Fruit fly (Drosophila melanogaster) whole organism, embryonic: ENCODE measurements around the gene CG10477.

Experiments
- CG11085 ChIP-seq: fragments of 200-800 bp; sonication (Bioruptor generic); IDR thresholded peaks from 2 replicates; pipeline ENCODE4 v1.3.6; 2022; ENCODE audit warnings: missing biosample characterization, missing genetic modification characterization
- CG11560 ChIP-seq: fragments of 200-800 bp; sonication (Bioruptor generic); IDR thresholded peaks from 3 replicates; pipeline ENCODE4 v1.3.6; 2022; ENCODE audit warnings: missing biosample characterization, missing genetic modification characterization
- CG14965 ChIP-seq: fragments of 200-800 bp; sonication (Bioruptor generic); optimal IDR thresholded peaks from 2 replicates; lab custom pipeline; 2016; ENCODE audit warnings: missing biosample characterization, missing genetic modification characterization, borderline replicate concordance
- CG15601 ChIP-seq: fragments of 200-800 bp; sonication (Bioruptor generic); optimal IDR thresholded peaks from 3 replicates; lab custom pipeline; 2019; ENCODE audit warnings: missing biosample characterization, mild to moderate bottlenecking, missing genetic modification characterization, moderate library complexity
- CG15696 ChIP-seq: fragments of 200-800 bp; sonication (Bioruptor generic); optimal IDR thresholded peaks from 2 replicates; lab custom pipeline; 2019; ENCODE audit warnings: missing biosample characterization, mild to moderate bottlenecking, missing genetic modification characterization, moderate library complexity
- CG1603 ChIP-seq: fragments of 200-800 bp; sonication (Bioruptor generic); optimal IDR thresholded peaks from 2 replicates; lab custom pipeline; 2019; ENCODE audit warnings: missing biosample characterization, mild to moderate bottlenecking, missing genetic modification characterization, moderate library complexity
- CG2199 ChIP-seq: fragments of 200-800 bp; sonication (Bioruptor generic); IDR thresholded peaks from 3 replicates; pipeline ENCODE4 v1.3.6; 2022; ENCODE audit warnings: missing biosample characterization, missing genetic modification characterization
- CG2202 ChIP-seq: fragments of 200-800 bp; sonication (Bioruptor generic); optimal IDR thresholded peaks from 2 replicates; lab custom pipeline; 2018; ENCODE audit warnings: missing biosample characterization, mild to moderate bottlenecking, missing genetic modification characterization
- CG3281 ChIP-seq: fragments of 200-800 bp; sonication (Bioruptor generic); optimal IDR thresholded peaks from 3 replicates; lab custom pipeline; 2017; ENCODE audit warnings: missing biosample characterization, mild to moderate bottlenecking, missing genetic modification characterization
- CG4730 ChIP-seq: fragments of 200-800 bp; sonication (Bioruptor generic); IDR thresholded peaks from 2 replicates; pipeline ENCODE4 v1.3.6; 2022; ENCODE audit warnings: missing biosample characterization, missing genetic modification characterization
- CG7357 ChIP-seq: fragments of 200-800 bp; sonication (Bioruptor generic); IDR thresholded peaks from 3 replicates; pipeline ENCODE4 v1.3.6; 2022; ENCODE audit warnings: missing biosample characterization, missing genetic modification characterization
- CG7987 ChIP-seq: fragments of 200-800 bp; sonication (Bioruptor generic); optimal IDR thresholded peaks from 2 replicates; lab custom pipeline; 2018; ENCODE audit warnings: missing biosample characterization, mild to moderate bottlenecking, missing genetic modification characterization, moderate library complexity
- CG8290 ChIP-seq, 3 experiments: fragments of 200-800 bp; sonication (Bioruptor generic); optimal IDR thresholded peaks; 2 replicates each; lab custom pipeline; 2016 to 2019; ENCODE audit warnings: missing biosample characterization in 3 of 3, missing genetic modification characterization in 3 of 3, mild to moderate bottlenecking in 2 of 3, moderate library complexity in 1 of 3
- CG8359 ChIP-seq: fragments of 200-800 bp; sonication (Bioruptor generic); optimal IDR thresholded peaks from 2 replicates; lab custom pipeline; 2017; ENCODE audit warnings: missing biosample characterization, mild to moderate bottlenecking, missing genetic modification characterization, borderline replicate concordance
- Dad ChIP-seq: fragments of 200-800 bp; sonication (Bioruptor generic); optimal IDR thresholded peaks from 3 replicates; lab custom pipeline; 2016; ENCODE audit warnings: missing biosample characterization, missing genetic modification characterization
- Dfd ChIP-seq, 2 experiments: fragments of >200 bp; optimal IDR thresholded peaks; 2 replicates each; lab custom pipeline; 2017; ENCODE audit warnings: missing biosample characterization in 2 of 2, missing genetic modification characterization in 2 of 2
- Hmr ChIP-seq: fragments of 200-800 bp; sonication (Bioruptor generic); optimal IDR thresholded peaks from 3 replicates; lab custom pipeline; 2017; ENCODE audit warnings: mild to moderate bottlenecking, missing biosample characterization, missing genetic modification reagents, missing genetic modification characterization
- Med ChIP-seq: fragments of 200-800 bp; sonication (Bioruptor generic); peaks from one replicate; lab custom pipeline; 2016; ENCODE audit warnings: missing biosample characterization, missing genetic modification characterization, mild to moderate bottlenecking, inconsistent platforms, moderate library complexity
- Myb ChIP-seq: fragments of 200-800 bp; sonication (Bioruptor generic); optimal IDR thresholded peaks from 2 replicates; lab custom pipeline; 2016; ENCODE audit warnings: missing biosample characterization, missing genetic modification characterization
- Nf-YA ChIP-seq: fragments of 200-800 bp; sonication (Bioruptor generic); IDR thresholded peaks from 2 replicates; pipeline ENCODE4 v1.3.6; 2022; ENCODE audit warnings: missing biosample characterization, missing genetic modification characterization
- ac ChIP-seq: fragments of 200-800 bp; sonication (Bioruptor generic); optimal IDR thresholded peaks from 3 replicates; lab custom pipeline; 2017; ENCODE audit warnings: missing biosample characterization, mild to moderate bottlenecking, missing genetic modification characterization
- amos ChIP-seq: fragments of 200-800 bp; sonication (Bioruptor generic); IDR thresholded peaks from 2 replicates; pipeline ENCODE4 v1.3.6; 2022; ENCODE audit warnings: missing biosample characterization, missing genetic modification characterization; ENCODE audit not compliant: partially characterized antibody
- cg ChIP-seq: fragments of 200-800 bp; sonication (Bioruptor generic); optimal IDR thresholded peaks from 3 replicates; lab custom pipeline; 2019; ENCODE audit warnings: missing biosample characterization, mild to moderate bottlenecking, missing genetic modification characterization, moderate library complexity
- corto ChIP-seq: fragments of 200-800 bp; sonication (Bioruptor generic); optimal IDR thresholded peaks from 2 replicates; lab custom pipeline; 2016; ENCODE audit warnings: missing biosample characterization, mild to moderate bottlenecking, missing genetic modification characterization, moderate library complexity
- crc ChIP-seq: fragments of 200-800 bp; sonication (Bioruptor generic); optimal IDR thresholded peaks from 2 replicates; lab custom pipeline; 2016; ENCODE audit warnings: missing biosample characterization, missing genetic modification characterization
- dmrt99B ChIP-seq: fragments of 200-800 bp; sonication (Bioruptor generic); optimal IDR thresholded peaks from 2 replicates; lab custom pipeline; 2018; ENCODE audit warnings: missing biosample characterization, mild to moderate bottlenecking, missing genetic modification characterization, moderate library complexity
- dpn ChIP-seq, 2 experiments: fragments of 200-800 bp; sonication (Bioruptor generic); optimal IDR thresholded peaks; 3 replicates each; lab custom pipeline; 2016; ENCODE audit warnings: missing biosample characterization in 2 of 2, missing genetic modification characterization in 2 of 2
- emc ChIP-seq: fragments of 200-800 bp; sonication (Bioruptor generic); optimal IDR thresholded peaks from 2 replicates; lab custom pipeline; 2016; ENCODE audit warnings: missing biosample characterization, missing genetic modification characterization
- eyg ChIP-seq: fragments of 200-800 bp; sonication (Bioruptor generic); optimal IDR thresholded peaks from 3 replicates; lab custom pipeline; 2016; ENCODE audit warnings: missing biosample characterization, missing genetic modification characterization
- ftz-f1 ChIP-seq: fragments of 200-800 bp; sonication (Bioruptor generic); optimal IDR thresholded peaks from 2 replicates; lab custom pipeline; 2016; ENCODE audit warnings: missing biosample characterization, missing genetic modification characterization
- gem ChIP-seq: fragments of 200-800 bp; sonication (Bioruptor generic); optimal IDR thresholded peaks from 2 replicates; lab custom pipeline; 2019; ENCODE audit warnings: missing biosample characterization, mild to moderate bottlenecking, missing genetic modification characterization, moderate library complexity
- grau ChIP-seq: fragments of 200-800 bp; optimal IDR thresholded peaks from 3 replicates; lab custom pipeline; 2019; ENCODE audit warnings: missing biosample characterization, mild to moderate bottlenecking, missing genetic modification characterization, moderate library complexity
- hbn ChIP-seq: fragments of 200-800 bp; sonication (Bioruptor generic); IDR thresholded peaks from 2 replicates; pipeline ENCODE4 v1.3.6; 2022; ENCODE audit warnings: missing biosample characterization, missing genetic modification characterization; ENCODE audit not compliant: partially characterized antibody
- jigr1 ChIP-seq: fragments of 200-800 bp; sonication (Bioruptor generic); IDR thresholded peaks from 3 replicates; pipeline ENCODE4 v1.3.6; 2022; ENCODE audit warnings: missing biosample characterization, missing genetic modification characterization
- lola ChIP-seq, 3 experiments: fragments of >200 bp in 2 of 3; fragments of 200-800 bp in 1 of 3; sonication (Bioruptor generic) in 1 of 3; optimal IDR thresholded peaks; 2 replicates each; lab custom pipeline; 2017 to 2019; ENCODE audit warnings: missing biosample characterization in 3 of 3, missing genetic modification characterization in 3 of 3, mild to moderate bottlenecking in 1 of 3, moderate library complexity in 1 of 3
- psq ChIP-seq: fragments of 200-800 bp; sonication (Bioruptor generic); optimal IDR thresholded peaks from 2 replicates; lab custom pipeline; 2017; ENCODE audit warnings: missing biosample characterization, missing genetic modification characterization
- pzg ChIP-seq: fragments of 200-800 bp; sonication (Bioruptor generic); optimal IDR thresholded peaks from 3 replicates; lab custom pipeline; 2018; ENCODE audit warnings: missing biosample characterization, mild to moderate bottlenecking, missing genetic modification characterization, moderate library complexity
- sens ChIP-seq: fragments of 200-800 bp; sonication (Bioruptor generic); peaks from one replicate; lab custom pipeline; 2016; ENCODE audit warnings: missing biosample characterization, missing genetic modification characterization
- stwl ChIP-seq: fragments of 200-800 bp; sonication (Bioruptor generic); optimal IDR thresholded peaks from 3 replicates; lab custom pipeline; 2018; ENCODE audit warnings: missing biosample characterization, mild to moderate bottlenecking, missing genetic modification characterization, moderate library complexity
- tll ChIP-seq, 2 experiments: fragments of 200-800 bp in 1 of 2; fragments of >200 bp in 1 of 2; sonication (Bioruptor generic) in 1 of 2; optimal IDR thresholded peaks; 2 replicates each; lab custom pipeline; 2017 to 2019; ENCODE audit warnings: missing biosample characterization in 2 of 2, missing genetic modification characterization in 2 of 2, mild to moderate bottlenecking in 1 of 2, moderate library complexity in 1 of 2
- twi ChIP-seq: fragments of 200-800 bp; optimal IDR thresholded peaks from 2 replicates; lab custom pipeline; 2019; ENCODE audit warnings: missing biosample characterization, mild to moderate bottlenecking, missing genetic modification characterization, moderate library complexity
- vfl ChIP-seq: fragments of 200-800 bp; sonication (Bioruptor generic); optimal IDR thresholded peaks from 2 replicates; lab custom pipeline; 2016; ENCODE audit warnings: missing biosample characterization, missing genetic modification characterization
- z ChIP-seq: fragments of 200-800 bp; sonication (Bioruptor generic); IDR thresholded peaks from 3 replicates; pipeline ENCODE4 v1.3.6; 2022; ENCODE audit warnings: missing biosample characterization, missing genetic modification characterization
- zen ChIP-seq: fragments of 200-800 bp; sonication (Bioruptor generic); optimal IDR thresholded peaks from 3 replicates; lab custom pipeline; 2018; ENCODE audit warnings: missing biosample characterization, mild to moderate bottlenecking, missing genetic modification characterization, moderate library complexity
- zen2 ChIP-seq: fragments of 200-800 bp; sonication (Bioruptor generic); IDR thresholded peaks from 3 replicates; pipeline ENCODE4 v1.3.6; 2022; ENCODE audit warnings: missing biosample characterization, missing genetic modification characterization; ENCODE audit not compliant: partially characterized antibody
- zfh1 ChIP-seq: fragments of 200-800 bp; sonication (Bioruptor generic); IDR thresholded peaks from 3 replicates; pipeline ENCODE4 v1.3.6; 2022; ENCODE audit warnings: missing biosample characterization, missing genetic modification characterization

Gene CG10477

dm6 chr3L:5993701-5994499 lies 40.5 kb downstream of the CG10477 start (continued):
- peak in 1 of 3 experiments; percentile 69 for TF ChIP-seq lola (GFP tag; optimal IDR thresholded peaks at IDR 0.05; lab: Kevin White, UChicago)
- TF ChIP-seq, all 482 proteins: peak for 72

- no peak for TF ChIP-seq Myb
- peak; percentile 17 for TF ChIP-seq CG15696
- TF ChIP-seq CG2199 (GFP tag; lab: Robert Waterston, UW) = peak; percentile 28; the same call in 1 of the 3 replicates
- TF ChIP-seq twi = peak; percentile 59
- TF ChIP-seq CG7357 = 0 out of 3 replicates have a peak, but pooled peaks have one; percentile 39
- no peak for TF ChIP-seq emc (GFP tag; lab: Kevin White, UChicago)
- no peak for TF ChIP-seq zen
- TF ChIP-seq Med (GFP tag; lab: Kevin White, UChicago) = peak; percentile 60
- TF ChIP-seq vfl (GFP tag; lab: Kevin White, UChicago) = no peak
- peak; percentile 10; the same call in 1 of the 3 replicates for TF ChIP-seq z (GFP tag; lab: Robert Waterston, UW)
- peak; percentile 23 for TF ChIP-seq cg
- TF ChIP-seq zen2 (GFP tag; lab: Robert Waterston, UW) = no peak
- TF ChIP-seq Dfd (GFP tag; optimal IDR thresholded peaks at IDR 0.05; lab: Kevin White, UChicago) = no peak
- peak; percentile 9 for TF ChIP-seq CG1603 (tag; lab: Kevin White, UChicago)
- TF ChIP-seq corto (GFP tag; lab: Kevin White, UChicago) = no peak
- peak in 1 of 2 experiments; percentile 17 for TF ChIP-seq tll (GFP tag; optimal IDR thresholded peaks at IDR 0.05; lab: Kevin White, UChicago)
- TF ChIP-seq sens (GFP tag; lab: Kevin White, UChicago) = peak; percentile 33
- no peak for TF ChIP-seq CG14965 (GFP tag; lab: Kevin White, UChicago)
- peak; percentile 75 for TF ChIP-seq ac (GFP tag; lab: Kevin White, UChicago)
- TF ChIP-seq CG15601 = no peak
- TF ChIP-seq jigr1 (GFP tag; lab: Robert Waterston, UW) = no peak
- peak; percentile 26; the same call in 1 of the 3 replicates for TF ChIP-seq zfh1 (GFP tag; lab: Robert Waterston, UW)
These were observed 41.5 kb downstream of the CG10477 start for dm6 chr3L:5992916-5993315.

- TF ChIP-seq amos (GFP tag; lab: Robert Waterston, UW) = no peak
- TF ChIP-seq CG8290 (GFP tag; optimal IDR thresholded peaks at IDR 0.05; lab: Kevin White, UChicago) = no peak
- TF ChIP-seq CG8290 (tag; optimal IDR thresholded peaks at IDR 0.05; lab: Kevin White, UChicago) = no peak
- no peak for TF ChIP-seq psq (GFP tag; lab: Kevin White, UChicago)
- TF ChIP-seq ftz-f1 = no peak
- TF ChIP-seq CG11085 (GFP tag; lab: Robert Waterston, UW) = no peak
- TF ChIP-seq hbn (GFP tag; lab: Robert Waterston, UW) = no peak
- peak; percentile 15 for TF ChIP-seq CG2202 (tag; lab: Kevin White, UChicago)
- TF ChIP-seq Nf-YA (GFP tag; lab: Robert Waterston, UW) = no peak
- TF ChIP-seq stwl (tag; lab: Kevin White, UChicago) = no peak
- TF ChIP-seq eyg (GFP tag; lab: Kevin White, UChicago) = no peak
- no peak for TF ChIP-seq jigr1 (GFP tag; lab: Robert Waterston, UW)
- TF ChIP-seq CG8359 (GFP tag; lab: Kevin White, UChicago) = peak; percentile 29
- TF ChIP-seq pzg = no peak
- TF ChIP-seq Hmr = no peak
- no peak for TF ChIP-seq dmrt99B (tag; lab: Kevin White, UChicago)
- TF ChIP-seq gem (tag; lab: Kevin White, UChicago) = peak; percentile 22
- TF ChIP-seq CG7987 (GFP tag; lab: Kevin White, UChicago) = no peak
- TF ChIP-seq CG4730 (GFP tag; lab: Robert Waterston, UW) = no peak
- TF ChIP-seq CG3281 (GFP tag; lab: Kevin White, UChicago) = no peak
- TF ChIP-seq CG11560 (tag; lab: Robert Waterston, UW) = no peak
- TF ChIP-seq dpn (GFP tag; optimal IDR thresholded peaks at IDR 0.05; lab: Kevin White, UChicago) = no peak
- no peak for TF ChIP-seq Dad
- no peak for TF ChIP-seq grau
- no peak for TF ChIP-seq crc
These were observed 42.2 kb downstream of the CG10477 start for dm6 chr3L:5992249-5992648.
